Fruit fly (Drosophila melanogaster): ENCODE measurements around the gene by.

The by gene

dm6 chr3R:9559413-9560014, 26.7 kb upstream of the by start, which contains the start of the genes AP-1mu and MBD-like (continued):
- TF ChIP-seq gro (GFP tag; optimal IDR thresholded peaks at IDR 0.05) = peak; percentile 65
- TF ChIP-seq knrl (GFP tag; IDR thresholded peaks at IDR 0.05; ENCODE audit: partially characterized antibody) = peak; percentile 42; the same call in 1 of the 3 replicates
- TF ChIP-seq CG1602 (GFP tag; optimal IDR thresholded peaks at IDR 0.05) = peak; percentile 73
- TF ChIP-seq Sox100B (GFP tag; optimal IDR thresholded peaks at IDR 0.05) = no peak
- peak; percentile 49 for TF ChIP-seq CG31224 (GFP tag; IDR thresholded peaks at IDR 0.05)
- TF ChIP-seq exex (tag; optimal IDR thresholded peaks at IDR 0.05) = no peak
- peak; percentile 95 for TF ChIP-seq Ets65A (GFP tag)
- peak; percentile 60 for TF ChIP-seq lbe (GFP tag; optimal IDR thresholded peaks at IDR 0.05)
- TF ChIP-seq Fer3 (tag; optimal IDR thresholded peaks at IDR 0.05) = peak; percentile 53
- no peak for TF ChIP-seq CG12744 (GFP tag; optimal IDR thresholded peaks at IDR 0.05)
- TF ChIP-seq CG2678 (tag; optimal IDR thresholded peaks at IDR 0.05) = peak; percentile 64
- TF ChIP-seq lilli (GFP tag; optimal IDR thresholded peaks at IDR 0.05) = peak; percentile 85
- TF ChIP-seq lab (GFP tag; optimal IDR thresholded peaks at IDR 0.05) = peak; percentile 61
- TF ChIP-seq HLH3B (GFP tag; IDR thresholded peaks at IDR 0.05) = peak; percentile 40; the same call in 1 of the 2 replicates
- peak; percentile 68 for TF ChIP-seq CG34376 (GFP tag; optimal IDR thresholded peaks at IDR 0.05)
- peak; percentile 2 for TF ChIP-seq p53 (GFP tag; optimal IDR thresholded peaks at IDR 0.05)
- no peak for TF ChIP-seq CTCF (GFP tag; optimal IDR thresholded peaks at IDR 0.05)
- TF ChIP-seq CG7357 (GFP tag; IDR thresholded peaks at IDR 0.05) = peak; percentile 29; the same call in 1 of the 3 replicates
- peak; percentile 32 for TF ChIP-seq CG8089 (GFP tag; optimal IDR thresholded peaks at IDR 0.05)
- TF ChIP-seq CG1792 (GFP tag; optimal IDR thresholded peaks at IDR 0.05) = peak; percentile 66
- no peak for TF ChIP-seq CG6654 (GFP tag; optimal IDR thresholded peaks at IDR 0.05)
- no peak for TF ChIP-seq Hr78 (GFP tag; optimal IDR thresholded peaks at IDR 0.05)
- TF ChIP-seq kay (GFP tag; optimal IDR thresholded peaks at IDR 0.05) = peak; percentile 55
- peak; percentile 62 for TF ChIP-seq bab2 (GFP tag; optimal IDR thresholded peaks at IDR 0.05)
- TF ChIP-seq CrebB (tag; optimal IDR thresholded peaks at IDR 0.05) = no peak
- peak; percentile 83 for TF ChIP-seq CG9932 (GFP tag; IDR thresholded peaks at IDR 0.05)
- TF ChIP-seq lmd (GFP tag; IDR thresholded peaks at IDR 0.05) = peak; percentile 60; the same call in 1 of the 2 replicates
- TF ChIP-seq rib (GFP tag; IDR thresholded peaks at IDR 0.05) = peak; percentile 45; the same call in 1 of the 2 replicates
- peak; percentile 71 for TF ChIP-seq CG2712 (tag; optimal IDR thresholded peaks at IDR 0.05)
- peak; percentile 27 for TF ChIP-seq CG8388 (GFP tag; optimal IDR thresholded peaks at IDR 0.05)
- no peak for TF ChIP-seq HLHmδ (GFP tag; optimal IDR thresholded peaks at IDR 0.05)
- peak in 1 of 2 experiments; percentile 76 for TF ChIP-seq crp (GFP tag; optimal IDR thresholded peaks at IDR 0.05)
- TF ChIP-seq CG10431 (GFP tag; optimal IDR thresholded peaks at IDR 0.05) = peak; percentile 3
- TF ChIP-seq ATbp (GFP tag; optimal IDR thresholded peaks at IDR 0.05) = no peak
- peak; percentile 47 for TF ChIP-seq CG3281 (GFP tag; optimal IDR thresholded peaks at IDR 0.05)
- TF ChIP-seq en (GFP tag; optimal IDR thresholded peaks at IDR 0.05) = peak; percentile 38
- TF ChIP-seq Nf-YA (GFP tag; IDR thresholded peaks at IDR 0.05) = no peak
- no peak for TF ChIP-seq Doc3 (GFP tag; IDR thresholded peaks at IDR 0.05; ENCODE audit: partially characterized antibody)
- TF ChIP-seq CG15514 (GFP tag; optimal IDR thresholded peaks at IDR 0.05) = peak; percentile 66
- peak; percentile 94 for TF ChIP-seq Med (GFP tag)
- peak; percentile 27 for TF ChIP-seq cato (GFP tag; optimal IDR thresholded peaks at IDR 0.05; ENCODE audit: borderline replicate concordance)
- peak; percentile 51 for TF ChIP-seq CG3995 (GFP tag; optimal IDR thresholded peaks at IDR 0.05)
- TF ChIP-seq Dbx (GFP tag; IDR thresholded peaks at IDR 0.05) = peak; percentile 12; the same call in 1 of the 3 replicates
- peak; percentile 22 for TF ChIP-seq vfl (GFP tag; optimal IDR thresholded peaks at IDR 0.05)
- TF ChIP-seq Drgx (GFP tag; IDR thresholded peaks at IDR 0.05) = no peak
- peak; percentile 70 for TF ChIP-seq mam (GFP tag; optimal IDR thresholded peaks at IDR 0.05)
- no peak for TF ChIP-seq D19B (GFP tag; optimal IDR thresholded peaks at IDR 0.05)
- TF ChIP-seq onecut (GFP tag; IDR thresholded peaks at IDR 0.05) = peak; percentile 7; the same call in 1 of the 2 replicates
- no peak for TF ChIP-seq CG2129 (GFP tag; IDR thresholded peaks at IDR 0.05; ENCODE audit: partially characterized antibody)
- TF ChIP-seq CG13296 (GFP tag; optimal IDR thresholded peaks at IDR 0.05) = peak; percentile 31
